Worm (Caenorhabditis elegans): Measurements from ENCODE around the gene C15H9.4.

ce11 chrX:6090779-6091178 is 6.7 kb upstream of the C15H9.4 start:
- TF ChIP-seq lin-15B (tag; optimal IDR thresholded peaks at IDR 0.05) (no peak), ztf-11 (tag; optimal IDR thresholded peaks at IDR 0.05) (no peak), zip-4 (GFP tag; optimal IDR thresholded peaks at IDR 0.05) (no peak), nhr-76 (tag; optimal IDR thresholded peaks at IDR 0.05) (no peak), alr-1 (tag; optimal IDR thresholded peaks at IDR 0.05; ENCODE audit: borderline replicate concordance) (no peak), lsy-2 (tag; optimal IDR thresholded peaks at IDR 0.05) (no peak), ces-1 (GFP tag; optimal IDR thresholded peaks at IDR 0.05) (no peak), nhr-84 (tag; optimal IDR thresholded peaks at IDR 0.05) (no peak), vab-15 (tag; optimal IDR thresholded peaks at IDR 0.05) (no peak)

All from whole organism, L1 larva.